Fruit fly (Drosophila melanogaster) whole organism: Measurements from ENCODE around the gene CG44329.

Experiments used
- CG8478 ChIP-seq: fragments of >200 bp; optimal IDR thresholded peaks from 2 replicates; lab custom pipeline; 2018; ENCODE audit warnings: inconsistent platforms
- Dll ChIP-seq: fragments of >200 bp; optimal IDR thresholded peaks from 2 replicates; lab custom pipeline; 2017
- EcR ChIP-seq, 2 experiments: fragments of >200 bp; optimal IDR thresholded peaks; 2 replicates each; lab custom pipeline; 2017; ENCODE audit warnings: missing biosample characterization in 2 of 2, missing genetic modification characterization in 2 of 2, missing genetic modification reagents in 2 of 2
- psq ChIP-seq: fragments of >200 bp; optimal IDR thresholded peaks from 2 replicates; lab custom pipeline; 2017

DNA sequence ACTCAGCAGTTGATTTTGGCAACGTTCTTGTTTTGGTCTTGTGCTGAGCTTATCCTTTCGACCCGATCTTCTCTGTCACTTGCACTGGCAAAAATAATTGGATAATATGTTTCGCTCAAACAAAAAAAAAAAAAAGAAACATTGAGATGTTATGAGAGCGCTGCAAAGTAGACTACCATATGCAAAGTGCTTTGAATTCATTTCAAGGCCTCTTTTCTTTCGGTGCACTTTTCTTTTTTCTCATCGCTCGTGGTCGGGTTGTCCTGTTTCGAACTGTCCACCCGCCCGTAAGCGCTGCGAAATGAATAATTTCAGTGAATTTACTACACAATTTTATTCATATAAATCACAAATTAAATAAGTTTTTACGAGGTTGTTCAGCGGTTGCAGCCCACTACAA, 7.2 kb upstream of the CG44329 start:
- TF ChIP-seq CG8478 (lab: Kevin White, UChicago) (no peak), psq (lab: Kevin White, UChicago) (no peak), EcR (GFP tag; optimal IDR thresholded peaks at IDR 0.05; lab: Kevin White, UChicago) (no peak), Dll (lab: Kevin White, UChicago) (no peak)
